Fruit fly (Drosophila melanogaster): ENCODE data around the gene CG7950.

Gene CG7950

dm6 chr3R:30058057-30058868 is 1.6 kb downstream of the CG7950 start, which contains the start of gene sima (continued):
- TF ChIP-seq lz (GFP tag; optimal IDR thresholded peaks at IDR 0.05) (peak; percentile 41), fkh (GFP tag; optimal IDR thresholded peaks at IDR 0.05) (peak; percentile 10), CG9139 (GFP tag; optimal IDR thresholded peaks at IDR 0.05) (peak; percentile 28), CG3919 (GFP tag; optimal IDR thresholded peaks at IDR 0.05) (peak; percentile 41), CG11294 (GFP tag; IDR thresholded peaks at IDR 0.05) (0 out of 2 replicates have a peak, but pooled peaks have one; percentile 17), CG7368 (GFP tag; optimal IDR thresholded peaks at IDR 0.05) (peak; percentile 11), CG34406 (GFP tag; optimal IDR thresholded peaks at IDR 0.05) (peak; percentile 3)

- no peak for TF ChIP-seq CG6854 (GFP tag; optimal IDR thresholded peaks at IDR 0.05)
- TF ChIP-seq CG3032 (tag; optimal IDR thresholded peaks at IDR 0.05): no peak
- TF ChIP-seq dsx (GFP tag; optimal IDR thresholded peaks at IDR 0.05; ENCODE audit: poor library complexity, severe bottlenecking): peak; percentile 49
- TF ChIP-seq ss (GFP tag; optimal IDR thresholded peaks at IDR 0.05): peak in 1 of 2 experiments; percentile 7
- TF ChIP-seq pdm3 (GFP tag; optimal IDR thresholded peaks at IDR 0.05): no peak
- no peak for TF ChIP-seq CG6276 (GFP tag; optimal IDR thresholded peaks at IDR 0.05)
- TF ChIP-seq CG9139 (GFP tag; optimal IDR thresholded peaks at IDR 0.05): no peak
- TF ChIP-seq CG8632 (GFP tag; optimal IDR thresholded peaks at IDR 0.05): no peak
- no peak for TF ChIP-seq CG11762 (GFP tag; optimal IDR thresholded peaks at IDR 0.05; ENCODE audit: insufficient read depth)
- TF ChIP-seq fd59A (GFP tag; optimal IDR thresholded peaks at IDR 0.05): no peak
- TF ChIP-seq Met (GFP tag; optimal IDR thresholded peaks at IDR 0.05): no peak
- TF ChIP-seq Eip78C (GFP tag): peak; percentile 57
These were observed 3.3 kb downstream of the CG7950 start for dm6 chr3R:30059944-30060343.

- TF ChIP-seq Gug (GFP tag; IDR thresholded peaks at IDR 0.05) (no peak), vri (GFP tag; optimal IDR thresholded peaks at IDR 0.05) (no peak), Hr4 (GFP tag; optimal IDR thresholded peaks at IDR 0.05) (no peak), fkh (GFP tag; optimal IDR thresholded peaks at IDR 0.05) (peak; percentile 56)
These were observed 3.9 kb downstream of the CG7950 start for dm6 chr3R:30060451-30061153.

DNA sequence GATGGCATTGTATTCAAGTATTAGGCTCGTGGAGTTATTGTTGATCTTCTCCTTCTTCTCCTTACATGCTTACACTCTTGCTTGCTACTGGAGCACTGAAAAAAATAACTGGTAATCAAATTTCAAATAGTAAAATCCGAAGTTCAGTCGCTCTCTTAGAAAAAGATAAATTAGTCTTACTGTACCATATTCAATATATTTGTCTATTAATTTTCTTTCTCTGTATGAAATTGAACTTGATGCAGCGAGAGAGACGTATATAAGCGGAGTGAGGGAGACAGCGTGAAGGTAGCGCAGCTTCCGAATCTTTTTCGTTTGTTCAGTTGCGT is 4.5 kb downstream of the CG7950 start:
- TF ChIP-seq Lpt (GFP tag; optimal IDR thresholded peaks at IDR 0.05) (peak; percentile 90), CG6276 (GFP tag; optimal IDR thresholded peaks at IDR 0.05) (peak; percentile 85), OdsH (GFP tag; optimal IDR thresholded peaks at IDR 0.05) (peak; percentile 92), Hr39 (GFP tag; optimal IDR thresholded peaks at IDR 0.05) (peak; percentile 93), dac (GFP tag; optimal IDR thresholded peaks at IDR 0.05) (peak; percentile 72), CG8632 (GFP tag; optimal IDR thresholded peaks at IDR 0.05) (peak; percentile 91), spab (GFP tag; optimal IDR thresholded peaks at IDR 0.05) (peak; percentile 89), Hr4 (GFP tag; optimal IDR thresholded peaks at IDR 0.05) (peak; percentile 83), CG34406 (GFP tag; optimal IDR thresholded peaks at IDR 0.05) (peak; percentile 93), salr (GFP tag; optimal IDR thresholded peaks at IDR 0.05) (peak; percentile 77 to 78), CG3032 (tag; optimal IDR thresholded peaks at IDR 0.05) (peak; percentile 92), fd59A (GFP tag; optimal IDR thresholded peaks at IDR 0.05) (peak; percentile 75), Sox14 (GFP tag; optimal IDR thresholded peaks at IDR 0.05) (peak; percentile 91), CG1621 (tag; optimal IDR thresholded peaks at IDR 0.05) (peak; percentile 88), CG6854 (GFP tag; optimal IDR thresholded peaks at IDR 0.05) (peak; percentile 85), dsx (GFP tag; optimal IDR thresholded peaks at IDR 0.05; ENCODE audit: poor library complexity, severe bottlenecking) (peak; percentile 94), fkh (GFP tag; optimal IDR thresholded peaks at IDR 0.05) (peak; percentile 47), CG11902 (GFP tag; optimal IDR thresholded peaks at IDR 0.05) (peak; percentile 95), CG8119 (GFP tag; IDR thresholded peaks at IDR 0.05) (peak; percentile 93), ss (GFP tag; optimal IDR thresholded peaks at IDR 0.05) (peak; percentile 87 to 92), cyc (GFP tag; optimal IDR thresholded peaks at IDR 0.05) (peak; percentile 96), Sox102F (GFP tag; optimal IDR thresholded peaks at IDR 0.05) (peak; percentile 94), Eip78C (GFP tag) (peak; percentile 99), CG6792 (GFP tag; optimal IDR thresholded peaks at IDR 0.05) (peak; percentile 96), CG15336 (GFP tag; IDR thresholded peaks at IDR 0.05) (peak; percentile 94), net (GFP tag; optimal IDR thresholded peaks at IDR 0.05) (peak; percentile 90), achi (GFP tag; optimal IDR thresholded peaks at IDR 0.05) (peak; percentile 94), Met (GFP tag; optimal IDR thresholded peaks at IDR 0.05) (peak; percentile 96), CG9139 (GFP tag; optimal IDR thresholded peaks at IDR 0.05) (peak; percentile 83), CG16779 (tag; optimal IDR thresholded peaks at IDR 0.05) (peak; percentile 88), CG10669 (GFP tag; optimal IDR thresholded peaks at IDR 0.05) (peak; percentile 95), svp (GFP tag) (peak; percentile 99), CG6808 (GFP tag; optimal IDR thresholded peaks at IDR 0.05) (peak; percentile 87)
